Worm (Caenorhabditis elegans): Measurements from ENCODE around the gene F38E11.6.

ce11 chrIV:9464345-9464783 lies 3.0 kb downstream of the F38E11.6 start:
- TF ChIP-seq ets-5 (GFP tag; IDR thresholded peaks at IDR 0.05) = no peak
- no peak for TF ChIP-seq lin-15B (tag; optimal IDR thresholded peaks at IDR 0.05)
- TF ChIP-seq unc-62 (GFP tag; optimal IDR thresholded peaks at IDR 0.05) = no peak
- no peak for TF ChIP-seq mdl-1 (tag; optimal IDR thresholded peaks at IDR 0.05)

Data from whole organism, L1 larva.